Fruit fly (Drosophila melanogaster): ENCODE measurements around the gene CG10171.

CG10171 gene

dm6 chr3L:13400872-13401418, 13.2 kb upstream of the CG10171 start, which contains the start of gene sens (continued):
- TF ChIP-seq CG17612 (GFP tag; IDR thresholded peaks at IDR 0.05): no peak
- no peak for TF ChIP-seq Scr (GFP tag; IDR thresholded peaks at IDR 0.05; ENCODE audit: partially characterized antibody)
- TF ChIP-seq CG7963 (GFP tag; IDR thresholded peaks at IDR 0.05; ENCODE audit: partially characterized antibody): no peak
- peak in 1 of 2 experiments; percentile 11 for TF ChIP-seq Trl (optimal IDR thresholded peaks at IDR 0.05)
- TF ChIP-seq Trl (GFP tag; optimal IDR thresholded peaks at IDR 0.05): no peak
- TF ChIP-seq trem (tag; optimal IDR thresholded peaks at IDR 0.05): no peak
- TF ChIP-seq Awh (GFP tag; IDR thresholded peaks at IDR 0.05): no peak
- TF ChIP-seq CG18599 (GFP tag; optimal IDR thresholded peaks at IDR 0.05): no peak
- TF ChIP-seq Jarid2 (GFP tag; optimal IDR thresholded peaks at IDR 0.05): peak; percentile 81
- TF ChIP-seq nom (GFP tag; optimal IDR thresholded peaks at IDR 0.05): peak; percentile 35
- TF ChIP-seq HmgD (GFP tag; optimal IDR thresholded peaks at IDR 0.05): no peak
- no peak for TF ChIP-seq CG3847 (GFP tag; IDR thresholded peaks at IDR 0.05)
- no peak for TF ChIP-seq MESR4 (GFP tag; optimal IDR thresholded peaks at IDR 0.05)
- TF ChIP-seq CG13296 (GFP tag; optimal IDR thresholded peaks at IDR 0.05): no peak
- no peak for TF ChIP-seq CG12942 (GFP tag; optimal IDR thresholded peaks at IDR 0.05)
- TF ChIP-seq CG14860 (GFP tag; IDR thresholded peaks at IDR 0.05; ENCODE audit: partially characterized antibody): no peak
- no peak for TF ChIP-seq tna (GFP tag; IDR thresholded peaks at IDR 0.05; ENCODE audit: partially characterized antibody)
- TF ChIP-seq GATAe (GFP tag; conservative IDR thresholded peaks at IDR 0.05): no peak
- no peak for TF ChIP-seq CG4617 (GFP tag; optimal IDR thresholded peaks at IDR 0.05; ENCODE audit: borderline replicate concordance)
- TF ChIP-seq CG4360 (GFP tag; IDR thresholded peaks at IDR 0.05): no peak
- no peak for TF ChIP-seq Sin3A (optimal IDR thresholded peaks at IDR 0.05)
- TF ChIP-seq Abd-B (GFP tag; optimal IDR thresholded peaks at IDR 0.05): no peak
- TF ChIP-seq CG9817 (tag; optimal IDR thresholded peaks at IDR 0.05): no peak

DNA sequence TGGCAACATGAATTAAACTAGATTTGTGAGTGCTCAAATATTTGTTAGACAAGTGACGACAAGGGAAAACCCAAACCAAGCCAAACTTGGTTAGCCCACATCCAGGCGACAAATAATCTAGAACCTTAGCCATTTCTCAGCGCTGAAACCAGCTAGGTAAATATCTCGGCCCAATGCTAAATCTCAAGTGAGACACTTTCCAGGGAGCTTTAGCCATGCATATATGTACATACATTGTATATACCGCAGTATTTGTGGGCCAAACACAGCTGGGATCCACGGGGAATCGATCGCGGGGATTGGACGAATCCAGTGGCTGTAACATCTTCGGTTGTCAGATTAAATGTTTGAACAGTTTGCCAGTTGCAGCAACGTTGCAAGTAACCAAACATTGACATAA, 9.9 kb upstream of the CG10171 start:
- TF ChIP-seq nau (GFP tag; optimal IDR thresholded peaks at IDR 0.05) (no peak), CG1603 (tag; optimal IDR thresholded peaks at IDR 0.05) (peak; percentile 25), Ets65A (GFP tag) (peak; percentile 35), fd64A (GFP tag; optimal IDR thresholded peaks at IDR 0.05) (peak; percentile 13), sens (GFP tag) (peak; percentile 91), az2 (GFP tag; optimal IDR thresholded peaks at IDR 0.05) (no peak), ATbp (GFP tag; optimal IDR thresholded peaks at IDR 0.05) (peak; percentile 26), Meics (GFP tag; optimal IDR thresholded peaks at IDR 0.05) (peak; percentile 19), CG10267 (tag; optimal IDR thresholded peaks at IDR 0.05) (no peak), CG6791 (GFP tag; IDR thresholded peaks at IDR 0.05; ENCODE audit: partially characterized antibody) (no peak), Med (GFP tag) (peak; percentile 31)

- TF ChIP-seq CG12659 (GFP tag; optimal IDR thresholded peaks at IDR 0.05) (no peak), CG10979 (tag; optimal IDR thresholded peaks at IDR 0.05) (peak; percentile 12), CG30403 (GFP tag; optimal IDR thresholded peaks at IDR 0.05) (no peak), Ada2b (GFP tag; IDR thresholded peaks at IDR 0.05) (no peak), sens (GFP tag) (peak; percentile 87), Xrp1 (GFP tag; IDR thresholded peaks at IDR 0.05) (no peak), CG6272 (GFP tag; IDR thresholded peaks at IDR 0.05) (no peak), CG9727 (GFP tag; optimal IDR thresholded peaks at IDR 0.05) (peak; percentile 15)
Measured at dm6 chr3L:13393538-13393937, 5.8 kb upstream of the CG10171 start.

Measured in whole organism, embryonic.